Fruit fly (Drosophila melanogaster) Kc167 (cell line): Measurements from ENCODE around the gene MED27.

Experiments
- Myc ChIP-seq: fragments of >200 bp; optimal IDR thresholded peaks from 2 replicates; lab custom pipeline; 2017; ENCODE audit warnings: missing external identifiers
- Sin3A ChIP-seq: fragments of >200 bp; optimal IDR thresholded peaks from 2 replicates; lab custom pipeline; 2018; ENCODE audit warnings: missing external identifiers
- h ChIP-seq: fragments of >200 bp; optimal IDR thresholded peaks from 3 replicates; lab custom pipeline; 2018; ENCODE audit warnings: missing external identifiers
- insv ChIP-seq: fragments of >200 bp; optimal IDR thresholded peaks from 3 replicates; lab custom pipeline; 2018; ENCODE audit warnings: missing external identifiers
- psq ChIP-seq: fragments of >200 bp; optimal IDR thresholded peaks from 2 replicates; lab custom pipeline; 2017; ENCODE audit warnings: missing external identifiers
- ttk ChIP-seq: sonication (Bioruptor generic); optimal IDR thresholded peaks from 2 replicates; lab custom pipeline; 2017; ENCODE audit warnings: missing external identifiers

The MED27 gene

dm6 chr3R:5689626-5690025 is 34.7 kb downstream of the MED27 start:
- TF ChIP-seq Myc (lab: Kevin White, UChicago) = no peak
- no peak for TF ChIP-seq psq (lab: Kevin White, UChicago)
- no peak for TF ChIP-seq ttk (lab: Kevin White, UChicago)
- no peak for TF ChIP-seq insv (lab: Kevin White, UChicago)
- no peak for TF ChIP-seq Sin3A (lab: Kevin White, UChicago)
- TF ChIP-seq h (lab: Kevin White, UChicago) = no peak

- TF ChIP-seq h (lab: Kevin White, UChicago) (no peak), Myc (lab: Kevin White, UChicago) (no peak), insv (lab: Kevin White, UChicago) (no peak), Sin3A (lab: Kevin White, UChicago) (no peak), ttk (lab: Kevin White, UChicago) (no peak), psq (lab: Kevin White, UChicago) (no peak)
Observed at dm6 chr3R:5691042-5691441, 36.1 kb downstream of the MED27 start.

- no peak for TF ChIP-seq Myc (lab: Kevin White, UChicago)
- TF ChIP-seq insv (lab: Kevin White, UChicago) = no peak
- no peak for TF ChIP-seq ttk (lab: Kevin White, UChicago)
- TF ChIP-seq Sin3A (lab: Kevin White, UChicago) = no peak
- no peak for TF ChIP-seq h (lab: Kevin White, UChicago)
- no peak for TF ChIP-seq psq (lab: Kevin White, UChicago)
Observed at dm6 chr3R:5693186-5693585, 38.2 kb downstream of the MED27 start, which contains the start of gene CG2104. Gene CG2104, minus strand, starts transcription at chr3R:5693286.

- TF ChIP-seq psq (lab: Kevin White, UChicago) (no peak), h (lab: Kevin White, UChicago) (no peak), insv (lab: Kevin White, UChicago) (no peak), ttk (lab: Kevin White, UChicago) (no peak), Myc (lab: Kevin White, UChicago) (no peak), Sin3A (lab: Kevin White, UChicago) (no peak)
Observed at dm6 chr3R:5694461-5694860, 39.5 kb downstream of the MED27 start.

dm6 chr3R:5696384-5696783 is 41.4 kb downstream of the MED27 start:
- no peak for TF ChIP-seq ttk (lab: Kevin White, UChicago)
- no peak for TF ChIP-seq Myc (lab: Kevin White, UChicago)
- no peak for TF ChIP-seq psq (lab: Kevin White, UChicago)
- no peak for TF ChIP-seq insv (lab: Kevin White, UChicago)
- no peak for TF ChIP-seq h (lab: Kevin White, UChicago)
- no peak for TF ChIP-seq Sin3A (lab: Kevin White, UChicago)

dm6 chr3R:5701104-5701503 is 46.2 kb downstream of the MED27 start:
- TF ChIP-seq insv (lab: Kevin White, UChicago) (no peak), psq (lab: Kevin White, UChicago) (no peak), ttk (lab: Kevin White, UChicago) (no peak), Sin3A (lab: Kevin White, UChicago) (no peak), h (lab: Kevin White, UChicago) (no peak), Myc (lab: Kevin White, UChicago) (no peak)

dm6 chr3R:5704982-5705381 is 50.0 kb downstream of the MED27 start:
- TF ChIP-seq psq (lab: Kevin White, UChicago) = no peak
- no peak for TF ChIP-seq ttk (lab: Kevin White, UChicago)
- TF ChIP-seq Sin3A (lab: Kevin White, UChicago) = no peak
- no peak for TF ChIP-seq Myc (lab: Kevin White, UChicago)
- TF ChIP-seq insv (lab: Kevin White, UChicago) = no peak
- TF ChIP-seq h (lab: Kevin White, UChicago) = no peak

- TF ChIP-seq psq (lab: Kevin White, UChicago) (no peak), Myc (lab: Kevin White, UChicago) (no peak), h (lab: Kevin White, UChicago) (no peak), insv (lab: Kevin White, UChicago) (no peak), Sin3A (lab: Kevin White, UChicago) (no peak)
Observed at dm6 chr3R:5705469-5706067, 50.6 kb downstream of the MED27 start.
